Fruit fly (Drosophila melanogaster): ENCODE results near the gene CG15747.
A peak's percentile ranks its signal among the peaks of the same experiment; 100 is the strongest.

The CG15747 gene

DNA sequence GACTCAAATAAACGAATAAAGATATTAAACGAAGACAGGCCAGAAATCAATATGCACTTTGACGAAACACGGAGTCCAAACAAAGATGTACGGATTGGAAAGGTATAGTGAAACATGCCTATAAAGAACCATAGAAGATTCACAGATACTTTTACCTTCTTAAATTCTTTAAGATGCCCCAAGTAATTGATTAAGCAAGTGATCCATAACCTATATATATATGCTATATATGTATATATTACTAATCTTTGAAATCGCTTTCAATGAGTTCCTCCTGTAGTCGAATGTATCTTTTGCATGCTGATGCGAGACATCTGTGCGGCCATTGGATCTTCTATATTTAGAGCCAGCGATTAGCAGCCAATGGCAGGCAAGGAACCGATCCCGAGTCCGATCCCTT is 30.0 kb downstream of the CG15747 start, which contains the start of gene dmrt11E (continued):
- TF ChIP-seq CG15514 (GFP tag; optimal IDR thresholded peaks at IDR 0.05): no peak
- no peak for TF ChIP-seq Aef1 (GFP tag; IDR thresholded peaks at IDR 0.05)
- peak; percentile 71 for TF ChIP-seq CG10267 (tag; optimal IDR thresholded peaks at IDR 0.05)
- TF ChIP-seq CG8924 (tag; optimal IDR thresholded peaks at IDR 0.05): peak; percentile 80
- peak; percentile 28 for TF ChIP-seq CG2202 (tag; optimal IDR thresholded peaks at IDR 0.05)
- TF ChIP-seq CG34376 (GFP tag; optimal IDR thresholded peaks at IDR 0.05): no peak
- no peak for TF ChIP-seq her (GFP tag; optimal IDR thresholded peaks at IDR 0.05)
- peak; percentile 54; the same call in 2 of the 3 replicates for TF ChIP-seq CG11695 (GFP tag; IDR thresholded peaks at IDR 0.05)
- peak; percentile 49; the same call in 1 of the 2 replicates for TF ChIP-seq ranshi (GFP tag; IDR thresholded peaks at IDR 0.05)
- no peak for TF ChIP-seq CG10147 (GFP tag; optimal IDR thresholded peaks at IDR 0.05)
- TF ChIP-seq CG12769 (tag; optimal IDR thresholded peaks at IDR 0.05): no peak
- TF ChIP-seq sisA (GFP tag; IDR thresholded peaks at IDR 0.05): peak; percentile 65
- no peak for TF ChIP-seq toy (GFP tag; IDR thresholded peaks at IDR 0.05)
- peak in 1 of 2 experiments; percentile 23 for TF ChIP-seq chif (GFP tag; optimal IDR thresholded peaks at IDR 0.05)
- TF ChIP-seq da (GFP tag; optimal IDR thresholded peaks at IDR 0.05): no peak
- TF ChIP-seq kah (GFP tag; optimal IDR thresholded peaks at IDR 0.05): peak; percentile 40
- TF ChIP-seq sens-2 (GFP tag; IDR thresholded peaks at IDR 0.05): 0 out of 2 replicates have a peak, but pooled peaks have one; percentile 8
- peak; percentile 86 for TF ChIP-seq CG2712 (tag; optimal IDR thresholded peaks at IDR 0.05)
- no peak for TF ChIP-seq CG31365 (tag; optimal IDR thresholded peaks at IDR 0.05)
- no peak for TF ChIP-seq CG4617 (GFP tag; optimal IDR thresholded peaks at IDR 0.05; ENCODE audit: borderline replicate concordance)
- TF ChIP-seq Vsx1 (GFP tag; optimal IDR thresholded peaks at IDR 0.05): no peak
- no peak for TF ChIP-seq Ravus (GFP tag; IDR thresholded peaks at IDR 0.05)
- no peak for TF ChIP-seq Side (GFP tag; optimal IDR thresholded peaks at IDR 0.05)
- no peak for TF ChIP-seq shn (GFP tag; optimal IDR thresholded peaks at IDR 0.05)
- TF ChIP-seq kni (GFP tag; optimal IDR thresholded peaks at IDR 0.05): no peak
- TF ChIP-seq CG6175 (GFP tag; IDR thresholded peaks at IDR 0.05): no peak
- TF ChIP-seq CG7786 (GFP tag; optimal IDR thresholded peaks at IDR 0.05): no peak
- no peak for TF ChIP-seq repo (GFP tag; optimal IDR thresholded peaks at IDR 0.05)
- TF ChIP-seq CG12236 (GFP tag; optimal IDR thresholded peaks at IDR 0.05): no peak
- TF ChIP-seq Med (GFP tag): peak; percentile 25
- TF ChIP-seq unpg (GFP tag; optimal IDR thresholded peaks at IDR 0.05): peak; percentile 74
- TF ChIP-seq CG42726 (GFP tag; IDR thresholded peaks at IDR 0.05; ENCODE audit: partially characterized antibody): no peak
- TF ChIP-seq Drgx (GFP tag; IDR thresholded peaks at IDR 0.05): 0 out of 2 replicates have a peak, but pooled peaks have one; percentile 12
- TF ChIP-seq C15 (GFP tag; IDR thresholded peaks at IDR 0.05): no peak
- peak; percentile 71 for TF ChIP-seq CG8388 (GFP tag; optimal IDR thresholded peaks at IDR 0.05)
- TF ChIP-seq fd64A (GFP tag; optimal IDR thresholded peaks at IDR 0.05): no peak
- TF ChIP-seq CG12391 (tag; optimal IDR thresholded peaks at IDR 0.05): peak; percentile 76
- TF ChIP-seq tap (tag; optimal IDR thresholded peaks at IDR 0.05): peak; percentile 45
- TF ChIP-seq bcd (GFP tag; optimal IDR thresholded peaks at IDR 0.05): peak; percentile 27
- TF ChIP-seq CG33213 (GFP tag; optimal IDR thresholded peaks at IDR 0.05): no peak
- TF ChIP-seq GATAe (GFP tag; conservative IDR thresholded peaks at IDR 0.05): no peak
- no peak for TF ChIP-seq CG2889 (GFP tag; IDR thresholded peaks at IDR 0.05)
- TF ChIP-seq vfl (GFP tag; optimal IDR thresholded peaks at IDR 0.05): no peak
- TF ChIP-seq Doc2 (GFP tag; IDR thresholded peaks at IDR 0.05): no peak
- no peak for TF ChIP-seq CG14860 (GFP tag; IDR thresholded peaks at IDR 0.05; ENCODE audit: partially characterized antibody)
- peak; percentile 76 for TF ChIP-seq twi (tag; optimal IDR thresholded peaks at IDR 0.05)
- TF ChIP-seq exex (tag; optimal IDR thresholded peaks at IDR 0.05): no peak
- peak; percentile 20 for TF ChIP-seq CG18764 (GFP tag; optimal IDR thresholded peaks at IDR 0.05)
- TF ChIP-seq CG10274 (GFP tag; optimal IDR thresholded peaks at IDR 0.05): no peak
- TF ChIP-seq CG3995 (GFP tag; optimal IDR thresholded peaks at IDR 0.05): no peak
- TF ChIP-seq CG4404 (GFP tag; IDR thresholded peaks at IDR 0.05): peak; percentile 62
